Worm (Caenorhabditis elegans) whole organism, L1 larva: Measurements from ENCODE around the gene T28A8.6.
A peak's percentile ranks its signal among the peaks of the same experiment; 100 is the strongest.

Experiments
- aha-1 ChIP-seq: fragments of 150-350 bp; optimal IDR thresholded peaks from 2 replicates; lab custom pipeline; 2014; ENCODE audit warnings: missing biosample characterization, missing genetic modification characterization
- alr-1 ChIP-seq: fragments of 200-800 bp; sonication (Bioruptor generic); optimal IDR thresholded peaks from 2 replicates; lab custom pipeline; 2018; ENCODE audit warnings: borderline replicate concordance, mild to moderate bottlenecking, missing genetic modification characterization, missing compliant biosample characterization
- aly-2 ChIP-seq: fragments of 150-350 bp; optimal IDR thresholded peaks from 2 replicates; lab custom pipeline; 2014; ENCODE audit warnings: missing biosample characterization, missing genetic modification characterization
- ama-1 ChIP-seq: fragments of 150-350 bp; optimal IDR thresholded peaks from 2 replicates; lab custom pipeline; 2014
- blmp-1 ChIP-seq: fragments of 150-350 bp; optimal IDR thresholded peaks from 2 replicates; lab custom pipeline; 2014; ENCODE audit warnings: missing biosample characterization, missing genetic modification characterization
- ceh-63 ChIP-seq: fragments of 200-800 bp; sonication (Bioruptor generic); optimal IDR thresholded peaks from 2 replicates; lab custom pipeline; 2018; ENCODE audit warnings: mild to moderate bottlenecking, missing genetic modification characterization, missing compliant biosample characterization
- ceh-8 ChIP-seq: fragments of 200-800 bp; sonication (Bioruptor generic); optimal IDR thresholded peaks from 2 replicates; lab custom pipeline; 2018; ENCODE audit warnings: mild to moderate bottlenecking, missing genetic modification characterization, moderate library complexity, missing compliant biosample characterization
- ceh-82 ChIP-seq, 3 experiments: fragments of 150-350 bp in 1 of 3; sonication (generic microtip) in 2 of 3; optimal IDR thresholded peaks; 2 replicates each; lab custom pipeline; 2014 to 2017; ENCODE audit warnings: missing biosample characterization in 3 of 3, missing genetic modification characterization in 3 of 3
- ces-1 ChIP-seq: fragments of 150-350 bp; optimal IDR thresholded peaks from 2 replicates; lab custom pipeline; 2014; ENCODE audit warnings: missing biosample characterization, missing genetic modification reagents, missing genetic modification characterization
- dpl-1 ChIP-seq, 3 experiments: fragments of 150-350 bp in 2 of 3; sonication (generic microtip) in 1 of 3; optimal IDR thresholded peaks; 2 replicates each; lab custom pipeline; 2014 to 2017; ENCODE audit warnings: missing biosample characterization in 3 of 3, missing genetic modification characterization in 3 of 3, missing genetic modification reagents in 3 of 3
- dsc-1 ChIP-seq: sonication (generic microtip); optimal IDR thresholded peaks from 2 replicates; lab custom pipeline; 2016; ENCODE audit warnings: mild to moderate bottlenecking, missing genetic modification characterization, missing compliant biosample characterization
- egl-13 ChIP-seq: sonication (generic microtip); optimal IDR thresholded peaks from 2 replicates; lab custom pipeline; 2016; ENCODE audit warnings: missing genotype, missing genetic modification reagents, missing genetic modification characterization, missing compliant biosample characterization
- egl-27 ChIP-seq, 2 experiments: fragments of 150-350 bp in 1 of 2; sonication (generic microtip); optimal IDR thresholded peaks; 3 replicates each; lab custom pipeline; 2017 to 2018; ENCODE audit warnings: missing biosample characterization in 2 of 2, missing genetic modification characterization in 2 of 2, missing genetic modification reagents in 2 of 2
- ets-5 ChIP-seq: fragments of 200-800 bp; sonication (Bioruptor generic); IDR thresholded peaks from 2 replicates; pipeline ENCODE4 v1.3.6; 2022; ENCODE audit warnings: missing genetic modification characterization, missing compliant biosample characterization
- fkh-10 ChIP-seq: sonication (generic microtip); optimal IDR thresholded peaks from 2 replicates; lab custom pipeline; 2017; ENCODE audit warnings: missing biosample characterization, missing genetic modification reagents, missing genetic modification characterization
- fkh-4 ChIP-seq: sonication (generic microtip); optimal IDR thresholded peaks from 2 replicates; lab custom pipeline; 2016; ENCODE audit warnings: missing compliant biosample characterization, missing genetic modification characterization, borderline replicate concordance
- fkh-8 ChIP-seq: sonication (generic microtip); optimal IDR thresholded peaks from 2 replicates; lab custom pipeline; 2016; ENCODE audit warnings: mild to moderate bottlenecking, missing genetic modification characterization, missing compliant biosample characterization
- grh-1 ChIP-seq: fragments of 200-800 bp; sonication (Bioruptor generic); IDR thresholded peaks from 2 replicates; pipeline ENCODE4 v1.3.6; 2022; ENCODE audit warnings: missing genetic modification reagents, missing genetic modification characterization, missing compliant biosample characterization
- hlh-4 ChIP-seq: sonication (generic microtip); optimal IDR thresholded peaks from 2 replicates; lab custom pipeline; 2016; ENCODE audit warnings: mild to moderate bottlenecking, missing genetic modification characterization, missing compliant biosample characterization
- irx-1 ChIP-seq: sonication (generic microtip); optimal IDR thresholded peaks from 2 replicates; lab custom pipeline; 2016; ENCODE audit warnings: missing genetic modification characterization, missing compliant biosample characterization
- lin-13 ChIP-seq: fragments of 150-350 bp; optimal IDR thresholded peaks from 2 replicates; lab custom pipeline; 2014; ENCODE audit warnings: missing biosample characterization, missing genetic modification reagents, missing genetic modification characterization
- lin-14 ChIP-seq: fragments of 200-800 bp; sonication (Bioruptor generic); optimal IDR thresholded peaks from 2 replicates; lab custom pipeline; 2018; ENCODE audit warnings: mild to moderate bottlenecking, missing genetic modification characterization, moderate library complexity, missing compliant biosample characterization
- lin-15B ChIP-seq: fragments of 150-350 bp; sonication (generic microtip); optimal IDR thresholded peaks from 3 replicates; lab custom pipeline; 2014; ENCODE audit warnings: missing biosample characterization, missing genetic modification characterization
- mab-9 ChIP-seq: fragments of 200-800 bp; sonication (Bioruptor generic); IDR thresholded peaks from 2 replicates; pipeline ENCODE4 v1.3.6; 2022; ENCODE audit warnings: missing genetic modification reagents, missing genetic modification characterization, missing compliant biosample characterization
- mef-2 ChIP-seq: fragments of 150-350 bp; optimal IDR thresholded peaks from 2 replicates; lab custom pipeline; 2014; ENCODE audit warnings: missing biosample characterization, missing genetic modification characterization
- mep-1 ChIP-seq: fragments of 150-350 bp; optimal IDR thresholded peaks from 2 replicates; lab custom pipeline; 2014; ENCODE audit warnings: missing biosample characterization, missing genetic modification characterization
- nhr-11 ChIP-seq: fragments of 150-350 bp; optimal IDR thresholded peaks from 2 replicates; lab custom pipeline; 2014; ENCODE audit warnings: missing biosample characterization, missing genetic modification characterization
- nhr-12 ChIP-seq: sonication (generic microtip); optimal IDR thresholded peaks from 2 replicates; lab custom pipeline; 2017; ENCODE audit warnings: missing biosample characterization, missing genetic modification characterization
- nhr-20 ChIP-seq: sonication (generic microtip); optimal IDR thresholded peaks from 2 replicates; lab custom pipeline; 2016; ENCODE audit warnings: mild to moderate bottlenecking, missing genetic modification characterization, missing compliant biosample characterization
- nhr-28 ChIP-seq: fragments of 150-350 bp; optimal IDR thresholded peaks from 2 replicates; lab custom pipeline; 2014; ENCODE audit warnings: missing biosample characterization, missing genetic modification characterization
- nhr-47 ChIP-seq: sonication (generic microtip); optimal IDR thresholded peaks from 2 replicates; lab custom pipeline; 2016; ENCODE audit warnings: mild to moderate bottlenecking, missing genetic modification characterization, moderate library complexity, missing compliant biosample characterization
- nhr-71 ChIP-seq: sonication (generic microtip); optimal IDR thresholded peaks from 2 replicates; lab custom pipeline; 2016; ENCODE audit warnings: mild to moderate bottlenecking, missing genetic modification characterization, moderate library complexity, missing compliant biosample characterization
- nhr-76 ChIP-seq: sonication (generic microtip); optimal IDR thresholded peaks from 2 replicates; lab custom pipeline; 2017; ENCODE audit warnings: missing biosample characterization, missing genetic modification characterization
- nhr-77 ChIP-seq: fragments of 150-350 bp; optimal IDR thresholded peaks from 2 replicates; lab custom pipeline; 2014; ENCODE audit warnings: missing biosample characterization, missing genetic modification characterization
- nhr-84 ChIP-seq: sonication (generic microtip); optimal IDR thresholded peaks from 2 replicates; lab custom pipeline; 2017; ENCODE audit warnings: missing biosample characterization, missing genetic modification characterization
- pag-3 ChIP-seq: sonication (generic microtip); optimal IDR thresholded peaks from 2 replicates; lab custom pipeline; 2017; ENCODE audit warnings: missing genetic modification characterization, mild to moderate bottlenecking, missing compliant biosample characterization, antibody characterized with exemption, borderline replicate concordance; ENCODE audit not compliant: insufficient read depth
- pax-3 ChIP-seq: fragments of 200-800 bp; sonication (Bioruptor generic); optimal IDR thresholded peaks from 2 replicates; lab custom pipeline; 2018; ENCODE audit warnings: mild to moderate bottlenecking, missing genetic modification characterization, moderate library complexity, missing compliant biosample characterization
- rnt-1 ChIP-seq: sonication (generic microtip); optimal IDR thresholded peaks from 2 replicates; lab custom pipeline; 2016; ENCODE audit warnings: mild to moderate bottlenecking, missing genetic modification characterization, moderate library complexity, missing compliant biosample characterization
- skn-1 ChIP-seq: fragments of 150-350 bp; optimal IDR thresholded peaks from 2 replicates; lab custom pipeline; 2014; ENCODE audit warnings: missing biosample characterization, missing genetic modification characterization
- snpc-4 ChIP-seq: fragments of 150-350 bp; optimal IDR thresholded peaks from 2 replicates; lab custom pipeline; 2014; ENCODE audit warnings: missing biosample characterization, missing genetic modification characterization
- snu-23 ChIP-seq: sonication (generic microtip); optimal IDR thresholded peaks from 2 replicates; lab custom pipeline; 2016; ENCODE audit warnings: missing genetic modification characterization, missing compliant biosample characterization
- sox-4 ChIP-seq: sonication (generic microtip); optimal IDR thresholded peaks from 2 replicates; lab custom pipeline; 2016; ENCODE audit warnings: missing genetic modification characterization, missing compliant biosample characterization
- sptf-1 ChIP-seq: fragments of 150-350 bp; optimal IDR thresholded peaks from 2 replicates; lab custom pipeline; 2014; ENCODE audit warnings: missing biosample characterization, missing genetic modification characterization
- sup-37 ChIP-seq: fragments of 200-800 bp; sonication (Bioruptor generic); optimal IDR thresholded peaks from 2 replicates; lab custom pipeline; 2018; ENCODE audit warnings: mild to moderate bottlenecking, missing genetic modification characterization, missing compliant biosample characterization
- tbx-2 ChIP-seq: sonication (generic microtip); optimal IDR thresholded peaks from 2 replicates; lab custom pipeline; 2016; ENCODE audit warnings: missing genetic modification characterization, missing compliant biosample characterization
- tlp-1 ChIP-seq: fragments of 150-350 bp; optimal IDR thresholded peaks from 2 replicates; lab custom pipeline; 2014; ENCODE audit warnings: missing biosample characterization, missing genetic modification characterization
- unc-86 ChIP-seq: sonication (generic microtip); optimal IDR thresholded peaks from 2 replicates; lab custom pipeline; 2016; ENCODE audit warnings: missing genetic modification characterization, missing compliant biosample characterization
- unc-98 ChIP-seq: fragments of 200-800 bp; sonication (Bioruptor generic); IDR thresholded peaks from 2 replicates; pipeline ENCODE4 v1.3.6; 2022; ENCODE audit warnings: missing genetic modification characterization, missing compliant biosample characterization
- vab-15 ChIP-seq: sonication (generic microtip); optimal IDR thresholded peaks from 2 replicates; lab custom pipeline; 2017; ENCODE audit warnings: missing genotype, mild to moderate bottlenecking, missing genetic modification characterization, missing compliant biosample characterization
- zag-1 ChIP-seq: fragments of 150-350 bp; optimal IDR thresholded peaks from 2 replicates; lab custom pipeline; 2014; ENCODE audit warnings: missing biosample characterization, missing genetic modification characterization
- ztf-4 ChIP-seq: fragments of 150-350 bp; optimal IDR thresholded peaks from 2 replicates; lab custom pipeline; 2014; ENCODE audit warnings: missing biosample characterization, missing genetic modification characterization

Gene T28A8.6

ce11 chrIII:13462965-13463783, 35.8 kb upstream of the T28A8.6 start, which contains the start of gene ant-1.1 (continued):
- peak; percentile 98 for TF ChIP-seq nhr-71 (tag; lab: Kevin White, UChicago)
- no peak for TF ChIP-seq ceh-63
- peak; percentile 96 for TF ChIP-seq pax-3 (tag; lab: Kevin White, UChicago)
- TF ChIP-seq dpl-1 (GFP tag; optimal IDR thresholded peaks at IDR 0.05; lab: Kevin White, UChicago): peak; percentile 97 to 98 (median 97)
- peak; percentile 46 for TF ChIP-seq aha-1 (tag; lab: Kevin White, UChicago)
- TF ChIP-seq fkh-4 (tag; lab: Kevin White, UChicago): no peak
- peak; percentile 93 for TF ChIP-seq lin-14 (GFP tag; lab: Kevin White, UChicago)
- peak; percentile 97 for TF ChIP-seq snu-23 (GFP tag; lab: Kevin White, UChicago)
- peak; percentile 98 for TF ChIP-seq nhr-47 (tag; lab: Kevin White, UChicago)
- TF ChIP-seq nhr-12 (tag; lab: Kevin White, UChicago): no peak
- no peak for TF ChIP-seq nhr-84 (tag; lab: Kevin White, UChicago)
- TF ChIP-seq unc-98: peak; percentile 67; the same call in 1 of the 2 replicates
- TF ChIP-seq ets-5: no peak
- peak; percentile 96 for TF ChIP-seq dsc-1 (tag; lab: Kevin White, UChicago)
- peak in 1 of 2 experiments; percentile 32 for TF ChIP-seq egl-27 (tag; optimal IDR thresholded peaks at IDR 0.05; lab: Kevin White, UChicago)
- TF ChIP-seq rnt-1: peak; percentile 96
- TF ChIP-seq irx-1 (tag; lab: Kevin White, UChicago): peak; percentile 77
- peak; percentile 87 to 99 (median 95) for TF ChIP-seq ceh-82 (tag; optimal IDR thresholded peaks at IDR 0.05; lab: Kevin White, UChicago)
- peak; percentile 70 for TF ChIP-seq fkh-10 (GFP tag; lab: Kevin White, UChicago)
- peak; percentile 94 for TF ChIP-seq nhr-77
- peak; percentile 96 for TF ChIP-seq tbx-2 (tag; lab: Kevin White, UChicago)
- TF ChIP-seq ces-1 (GFP tag; lab: Kevin White, UChicago): no peak
- peak; percentile 94 for TF ChIP-seq lin-15B (tag; lab: Kevin White, UChicago)
- TF ChIP-seq zag-1 (tag; lab: Kevin White, UChicago): no peak
- peak; percentile 80 for TF ChIP-seq sox-4 (tag; lab: Kevin White, UChicago)
- TF ChIP-seq blmp-1: peak; percentile 44
- peak; percentile 88 for TF ChIP-seq ceh-8 (GFP tag; lab: Kevin White, UChicago)
- TF ChIP-seq egl-13 (tag; lab: Kevin White, UChicago): peak; percentile 90
- TF ChIP-seq aly-2: peak; percentile 37
- TF ChIP-seq nhr-20 (tag; lab: Kevin White, UChicago): peak; percentile 95
- TF ChIP-seq sptf-1 (tag; lab: Kevin White, UChicago): no peak
- TF ChIP-seq ztf-4 (tag; lab: Kevin White, UChicago): peak; percentile 85
- TF ChIP-seq nhr-28: no peak
- TF ChIP-seq fkh-8 (tag; lab: Kevin White, UChicago): peak; percentile 98
- no peak for TF ChIP-seq alr-1 (tag; lab: Kevin White, UChicago)
- TF ChIP-seq vab-15 (tag; lab: Kevin White, UChicago): peak; percentile 96
- peak; percentile 92 for TF ChIP-seq mep-1 (tag; lab: Kevin White, UChicago)
- peak; percentile 94 for TF ChIP-seq skn-1 (tag; lab: Kevin White, UChicago)
- peak; percentile 87 for TF ChIP-seq sup-37
- TF ChIP-seq grh-1: peak; percentile 93
- peak; percentile 57 for TF ChIP-seq snpc-4 (tag; lab: Kevin White, UChicago)
- peak; percentile 96 for TF ChIP-seq lin-13 (GFP tag; lab: Kevin White, UChicago)
- no peak for TF ChIP-seq tlp-1 (tag; lab: Kevin White, UChicago)
- TF ChIP-seq mef-2 (tag; lab: Kevin White, UChicago): peak; percentile 71
- peak; percentile 93 for TF ChIP-seq mab-9 (GFP tag; lab: Robert Waterston, UW)
- TF ChIP-seq unc-86: peak; percentile 95
- TF ChIP-seq ama-1: peak; percentile 83
- no peak for TF ChIP-seq pag-3 (tag; lab: Kevin White, UChicago)
- TF ChIP-seq hlh-4: peak; percentile 37
- no peak for TF ChIP-seq nhr-76 (tag; lab: Kevin White, UChicago)
- TF ChIP-seq nhr-11 (tag; lab: Kevin White, UChicago): peak; percentile 61
